Worm (Caenorhabditis elegans) whole organism, L2 larva: ENCODE measurements around the gene C54E4.4.

Experiments used
- C34F6.9 ChIP-seq: fragments of 150-350 bp; optimal IDR thresholded peaks from 2 replicates; lab custom pipeline; 2014; ENCODE audit warnings: missing biosample characterization, missing genetic modification characterization
- F13H6.1 ChIP-seq: sonication (generic microtip); optimal IDR thresholded peaks from 2 replicates; lab custom pipeline; 2016; ENCODE audit warnings: missing genetic modification characterization, missing compliant biosample characterization
- R02D3.7 ChIP-seq: fragments of 150-350 bp; optimal IDR thresholded peaks from 2 replicates; lab custom pipeline; 2014; ENCODE audit warnings: missing biosample characterization, missing genetic modification characterization
- Y55F3AM.14 ChIP-seq: fragments of 200-800 bp; sonication (Bioruptor generic); optimal IDR thresholded peaks from 2 replicates; lab custom pipeline; 2018; ENCODE audit warnings: mild to moderate bottlenecking, missing genetic modification characterization, missing compliant biosample characterization
- ZK546.5 ChIP-seq: sonication (generic microtip); optimal IDR thresholded peaks from 2 replicates; lab custom pipeline; 2017; ENCODE audit warnings: missing biosample characterization, missing genetic modification characterization
- alr-1 ChIP-seq: fragments of 150-350 bp; optimal IDR thresholded peaks from 2 replicates; lab custom pipeline; 2014; ENCODE audit warnings: missing biosample characterization, missing genetic modification characterization
- aly-2 ChIP-seq: fragments of 150-350 bp; optimal IDR thresholded peaks from 2 replicates; lab custom pipeline; 2014; ENCODE audit warnings: missing biosample characterization, missing genetic modification characterization
- ama-1 ChIP-seq: fragments of 150-350 bp; optimal IDR thresholded peaks from 2 replicates; lab custom pipeline; 2018; ENCODE audit warnings: inconsistent platforms
- blmp-1 ChIP-seq: sonication (generic microtip); optimal IDR thresholded peaks from 2 replicates; lab custom pipeline; 2017; ENCODE audit warnings: missing genetic modification characterization, mild to moderate bottlenecking, missing compliant biosample characterization, antibody characterized with exemption, moderate library complexity; ENCODE audit not compliant: insufficient read depth
- ceh-16 ChIP-seq: fragments of 150-350 bp; optimal IDR thresholded peaks from 2 replicates; lab custom pipeline; 2014; ENCODE audit warnings: missing biosample characterization, missing genetic modification characterization
- ceh-82 ChIP-seq: fragments of 150-350 bp; optimal IDR thresholded peaks from 2 replicates; lab custom pipeline; 2014; ENCODE audit warnings: missing biosample characterization, missing genetic modification characterization
- crh-2 ChIP-seq: sonication (generic microtip); optimal IDR thresholded peaks from 2 replicates; lab custom pipeline; 2017; ENCODE audit warnings: missing biosample characterization, missing genetic modification characterization
- dmd-4 ChIP-seq: sonication (generic microtip); optimal IDR thresholded peaks from 2 replicates; lab custom pipeline; 2017; ENCODE audit warnings: missing biosample characterization, missing genetic modification characterization
- egl-27 ChIP-seq: sonication (generic microtip); optimal IDR thresholded peaks from 3 replicates; lab custom pipeline; 2017; ENCODE audit warnings: missing biosample characterization, missing genetic modification reagents, missing genetic modification characterization
- elt-1 ChIP-seq: fragments of 150-350 bp; optimal IDR thresholded peaks from 2 replicates; lab custom pipeline; 2014; ENCODE audit warnings: missing biosample characterization, missing genetic modification characterization
- elt-3 ChIP-seq: sonication (generic microtip); optimal IDR thresholded peaks from 2 replicates; lab custom pipeline; 2017; ENCODE audit warnings: missing biosample characterization, missing genetic modification characterization
- fos-1 ChIP-seq: fragments of 150-350 bp; optimal IDR thresholded peaks from 2 replicates; lab custom pipeline; 2014; ENCODE audit warnings: missing biosample characterization, missing genetic modification characterization
- gmeb-1 ChIP-seq: fragments of 150-350 bp; optimal IDR thresholded peaks from 2 replicates; lab custom pipeline; 2014; ENCODE audit warnings: missing biosample characterization, missing genetic modification characterization
- lin-11 ChIP-seq: fragments of 150-350 bp; sonication (generic microtip); optimal IDR thresholded peaks from 2 replicates; lab custom pipeline; 2014; ENCODE audit warnings: missing biosample characterization, missing genetic modification characterization, inconsistent platforms, mixed read lengths
- lin-13 ChIP-seq: fragments of 150-350 bp; optimal IDR thresholded peaks from 2 replicates; lab custom pipeline; 2014; ENCODE audit warnings: missing biosample characterization, missing genetic modification reagents, missing genetic modification characterization
- lin-39 ChIP-seq: fragments of 150-350 bp; optimal IDR thresholded peaks from 2 replicates; lab custom pipeline; 2014; ENCODE audit warnings: missing biosample characterization, missing genetic modification reagents, missing genetic modification characterization
- lsy-2 ChIP-seq, 2 experiments: fragments of 150-350 bp in 1 of 2; sonication (generic microtip) in 1 of 2; optimal IDR thresholded peaks; 2 replicates each; lab custom pipeline; 2014 to 2017; ENCODE audit warnings: missing biosample characterization in 2 of 2, missing genetic modification characterization in 2 of 2
- mab-5 ChIP-seq: fragments of 150-350 bp; optimal IDR thresholded peaks from 2 replicates; lab custom pipeline; 2014; ENCODE audit warnings: missing biosample characterization, missing genetic modification characterization
- mbf-1 ChIP-seq: sonication (generic microtip); optimal IDR thresholded peaks from 2 replicates; lab custom pipeline; 2017; ENCODE audit warnings: missing biosample characterization, missing genetic modification characterization
- mdl-1 ChIP-seq, 2 experiments: fragments of 150-350 bp in 1 of 2; sonication (generic microtip) in 1 of 2; optimal IDR thresholded peaks; 2 replicates each; lab custom pipeline; 2017; ENCODE audit warnings: missing biosample characterization in 2 of 2, missing genetic modification characterization in 2 of 2
- nhr-10 ChIP-seq: sonication (generic microtip); optimal IDR thresholded peaks from 2 replicates; lab custom pipeline; 2017; ENCODE audit warnings: missing biosample characterization, missing genetic modification characterization
- nhr-11 ChIP-seq: fragments of 150-350 bp; optimal IDR thresholded peaks from 2 replicates; lab custom pipeline; 2014; ENCODE audit warnings: missing biosample characterization, missing genetic modification characterization
- nhr-12 ChIP-seq: fragments of 150-350 bp; optimal IDR thresholded peaks from 2 replicates; lab custom pipeline; 2014; ENCODE audit warnings: missing biosample characterization, missing genetic modification characterization
- nhr-129 ChIP-seq: fragments of 150-350 bp; optimal IDR thresholded peaks from 2 replicates; lab custom pipeline; 2014; ENCODE audit warnings: missing biosample characterization, missing genetic modification characterization
- nhr-21 ChIP-seq: fragments of 150-350 bp; optimal IDR thresholded peaks from 2 replicates; lab custom pipeline; 2014; ENCODE audit warnings: missing biosample characterization, missing genetic modification characterization
- nhr-23 ChIP-seq: fragments of 150-350 bp; optimal IDR thresholded peaks from 2 replicates; lab custom pipeline; 2014; ENCODE audit warnings: missing biosample characterization, missing genetic modification reagents, missing genetic modification characterization
- nhr-237 ChIP-seq: fragments of 150-350 bp; optimal IDR thresholded peaks from 2 replicates; lab custom pipeline; 2014; ENCODE audit warnings: missing biosample characterization, missing genetic modification characterization
- nhr-25 ChIP-seq: fragments of 150-350 bp; sonication (generic microtip); optimal IDR thresholded peaks from 3 replicates; lab custom pipeline; 2014; ENCODE audit warnings: missing biosample characterization, missing genetic modification characterization
- nhr-6 ChIP-seq: fragments of 150-350 bp; optimal IDR thresholded peaks from 2 replicates; lab custom pipeline; 2014; ENCODE audit warnings: missing biosample characterization, missing genetic modification characterization
- nhr-77 ChIP-seq: fragments of 150-350 bp; optimal IDR thresholded peaks from 2 replicates; lab custom pipeline; 2014; ENCODE audit warnings: missing biosample characterization, missing genetic modification characterization
- peb-1 ChIP-seq: fragments of 150-350 bp; optimal IDR thresholded peaks from 2 replicates; lab custom pipeline; 2014; ENCODE audit warnings: missing biosample characterization, missing genetic modification characterization
- sem-4 ChIP-seq: fragments of 150-350 bp; optimal IDR thresholded peaks from 2 replicates; lab custom pipeline; 2014; ENCODE audit warnings: missing biosample characterization, missing genetic modification reagents, missing genetic modification characterization
- skn-1 ChIP-seq: sonication (generic microtip); optimal IDR thresholded peaks from 2 replicates; lab custom pipeline; 2017; ENCODE audit warnings: missing biosample characterization, missing genetic modification characterization
- sma-3 ChIP-seq: sonication (generic microtip); optimal IDR thresholded peaks from 2 replicates; lab custom pipeline; 2016; ENCODE audit warnings: missing genetic modification reagents, missing genetic modification characterization, missing compliant biosample characterization
- sma-9 ChIP-seq, 2 experiments: fragments of 150-350 bp in 1 of 2; sonication (generic microtip) in 1 of 2; optimal IDR thresholded peaks; 2 replicates each; lab custom pipeline; 2014 to 2016; ENCODE audit warnings: missing genetic modification characterization in 2 of 2, mild to moderate bottlenecking in 1 of 2, missing biosample characterization in 1 of 2, missing compliant biosample characterization in 1 of 2, missing genetic modification reagents in 1 of 2, moderate library complexity in 1 of 2
- snpc-4 ChIP-seq: fragments of 150-350 bp; optimal IDR thresholded peaks from 2 replicates; lab custom pipeline; 2014; ENCODE audit warnings: missing biosample characterization, missing genetic modification characterization
- unc-39 ChIP-seq: fragments of 150-350 bp; optimal IDR thresholded peaks from 2 replicates; lab custom pipeline; 2014; ENCODE audit warnings: missing biosample characterization, missing genetic modification characterization
- unc-55 ChIP-seq: fragments of 150-350 bp; sonication (generic microtip); optimal IDR thresholded peaks from 3 replicates; lab custom pipeline; 2014; ENCODE audit warnings: missing biosample characterization, missing genetic modification reagents, missing genetic modification characterization
- unc-62 ChIP-seq: fragments of 150-350 bp; optimal IDR thresholded peaks from 2 replicates; lab custom pipeline; 2014; ENCODE audit warnings: missing biosample characterization, missing genetic modification reagents, missing genetic modification characterization
- zag-1 ChIP-seq: fragments of 150-350 bp; optimal IDR thresholded peaks from 2 replicates; lab custom pipeline; 2014; ENCODE audit warnings: missing biosample characterization, missing genetic modification characterization
- ztf-1 ChIP-seq: fragments of 200-800 bp; sonication (Bioruptor generic); conservative IDR thresholded peaks from 2 replicates; pipeline ENCODE4 v1.3.6; 2022; ENCODE audit warnings: missing genetic modification characterization, missing compliant biosample characterization
- ztf-11 ChIP-seq: sonication (generic microtip); optimal IDR thresholded peaks from 2 replicates; lab custom pipeline; 2017; ENCODE audit warnings: missing biosample characterization, missing genetic modification characterization
- ztf-4 ChIP-seq: fragments of 150-350 bp; optimal IDR thresholded peaks from 2 replicates; lab custom pipeline; 2014; ENCODE audit warnings: missing biosample characterization, missing genetic modification characterization

C54E4.4 gene

DNA sequence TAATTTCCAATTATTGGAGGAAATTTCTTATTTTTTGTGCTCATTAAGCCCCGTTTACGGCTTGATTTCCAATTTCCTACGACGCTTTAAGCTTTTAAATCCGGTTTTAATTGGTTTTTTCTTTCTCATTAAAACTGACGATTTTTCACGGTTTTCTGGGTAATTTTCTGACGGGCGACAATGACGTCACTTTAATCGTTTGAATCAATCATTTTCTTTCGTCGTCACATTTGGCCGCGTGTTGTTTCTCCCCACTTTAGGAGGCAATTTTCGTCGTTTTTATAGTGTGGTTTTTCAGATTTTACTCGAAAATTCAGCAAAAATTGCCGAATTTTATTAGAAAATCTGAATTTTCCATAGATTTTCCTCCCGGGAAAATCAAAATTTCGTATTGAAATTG is 24.6 kb upstream of the C54E4.4 start:
- TF ChIP-seq nhr-77 (tag; lab: Kevin White, UChicago) (no peak), nhr-25 (peak; percentile 34), peb-1 (tag; lab: Kevin White, UChicago) (no peak), elt-1 (tag; lab: Kevin White, UChicago) (no peak), alr-1 (no peak), lin-11 (tag; lab: Kevin White, UChicago) (no peak), aly-2 (no peak), mab-5 (tag; lab: Kevin White, UChicago) (no peak), lsy-2 (tag; optimal IDR thresholded peaks at IDR 0.05; lab: Kevin White, UChicago) (peak in 1 of 2 experiments; percentile 17), R02D3.7 (no peak), ztf-1 (GFP tag; lab: Robert Waterston, UW) (no peak)

DNA sequence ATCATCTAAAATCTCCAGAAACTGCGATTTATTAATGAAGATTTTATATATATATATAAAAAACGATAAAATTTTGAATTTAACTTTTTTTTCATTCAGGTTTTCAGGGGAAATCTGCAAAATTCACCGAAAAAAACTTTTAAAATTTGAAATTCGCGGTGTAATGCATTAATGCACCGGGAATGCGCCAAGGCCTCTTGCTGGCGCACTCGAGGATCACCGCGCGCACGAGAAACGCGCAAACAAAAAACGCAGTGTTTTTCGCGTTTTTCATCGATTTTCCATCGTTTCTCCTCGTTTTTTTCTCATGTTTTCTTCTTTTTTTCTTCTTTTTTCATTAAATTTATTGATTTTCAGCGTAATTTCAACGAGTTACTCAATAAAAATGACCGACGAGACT is 9.1 kb upstream of the C54E4.4 start, which contains the start of gene hrpu-2:
hrpu-2 (plus strand) TSS at position 352 of the 400 bp plus-strand sequence.
- TF ChIP-seq skn-1 (tag; lab: Kevin White, UChicago): no peak
- TF ChIP-seq ceh-16 (tag; lab: Kevin White, UChicago): no peak
- TF ChIP-seq sem-4 (tag; lab: Kevin White, UChicago): peak; percentile 62
- TF ChIP-seq elt-3 (tag; lab: Kevin White, UChicago): no peak
- no peak for TF ChIP-seq zag-1 (tag; lab: Kevin White, UChicago)
- peak; percentile 85 for TF ChIP-seq sma-9 (GFP tag; optimal IDR thresholded peaks at IDR 0.05; lab: Kevin White, UChicago)
- no peak for TF ChIP-seq sma-9 (tag; optimal IDR thresholded peaks at IDR 0.05; lab: Kevin White, UChicago)
- no peak for TF ChIP-seq ama-1 (lab: Kevin White, UChicago)
- no peak for TF ChIP-seq elt-1 (tag; lab: Kevin White, UChicago)
- peak; percentile 63 for TF ChIP-seq lin-11 (tag; lab: Kevin White, UChicago)
- no peak for TF ChIP-seq ZK546.5 (tag; lab: Kevin White, UChicago)
- TF ChIP-seq sma-3: peak; percentile 78
- no peak for TF ChIP-seq peb-1 (tag; lab: Kevin White, UChicago)
- peak; percentile 88 for TF ChIP-seq C34F6.9
- no peak for TF ChIP-seq unc-62 (GFP tag; lab: Kevin White, UChicago)
- no peak for TF ChIP-seq nhr-10
- TF ChIP-seq nhr-12 (tag; lab: Kevin White, UChicago): no peak
- no peak for TF ChIP-seq ztf-11
- TF ChIP-seq alr-1: no peak
- peak; percentile 89 to 92 for TF ChIP-seq lsy-2 (tag; optimal IDR thresholded peaks at IDR 0.05; lab: Kevin White, UChicago)
- TF ChIP-seq gmeb-1 (tag; lab: Kevin White, UChicago): peak; percentile 98
- peak; percentile 46 for TF ChIP-seq snpc-4 (tag; lab: Kevin White, UChicago)
- TF ChIP-seq nhr-11 (tag; lab: Kevin White, UChicago): no peak
- TF ChIP-seq nhr-21: peak; percentile 71
- no peak for TF ChIP-seq unc-39 (tag; lab: Kevin White, UChicago)
- TF ChIP-seq blmp-1 (tag; lab: Kevin White, UChicago): peak; percentile 53
- no peak for TF ChIP-seq aly-2
- TF ChIP-seq nhr-23 (tag; lab: Kevin White, UChicago): no peak
- TF ChIP-seq mbf-1 (tag; lab: Kevin White, UChicago): no peak
- TF ChIP-seq lin-39 (tag; lab: Kevin White, UChicago): no peak
- TF ChIP-seq nhr-25: peak; percentile 78
- TF ChIP-seq R02D3.7: peak; percentile 51
- TF ChIP-seq ceh-82: peak; percentile 41
- TF ChIP-seq crh-2 (tag; lab: Kevin White, UChicago): peak; percentile 90
- peak; percentile 73 for TF ChIP-seq egl-27 (tag; lab: Kevin White, UChicago)
- TF ChIP-seq unc-55: peak; percentile 92
- peak; percentile 89 for TF ChIP-seq mab-5 (tag; lab: Kevin White, UChicago)
- TF ChIP-seq Y55F3AM.14 (GFP tag; lab: Kevin White, UChicago): no peak
- peak; percentile 92 for TF ChIP-seq lin-13 (GFP tag; lab: Kevin White, UChicago)
- peak in 1 of 2 experiments; percentile 45 for TF ChIP-seq mdl-1 (tag; optimal IDR thresholded peaks at IDR 0.05; lab: Kevin White, UChicago)
- TF ChIP-seq nhr-77 (tag; lab: Kevin White, UChicago): no peak
- no peak for TF ChIP-seq nhr-237
- no peak for TF ChIP-seq dmd-4 (tag; lab: Kevin White, UChicago)
- peak; percentile 39 for TF ChIP-seq fos-1 (tag; lab: Kevin White, UChicago)
- peak; percentile 72 for TF ChIP-seq F13H6.1
- peak; percentile 40 for TF ChIP-seq nhr-129 (tag; lab: Kevin White, UChicago)
- peak; percentile 28 for TF ChIP-seq ztf-4
- TF ChIP-seq nhr-6 (tag; lab: Kevin White, UChicago): peak; percentile 64
- no peak for TF ChIP-seq ztf-1 (GFP tag; lab: Robert Waterston, UW)
